Fruit fly (Drosophila melanogaster): ENCODE results near the gene CG11656.

Gene CG11656

dm6 chr3R:12997550-12998233 is 12.0 kb upstream of the CG11656 start, which contains the start of the genes CG17327, CG44194 and CG7518 (continued):
- TF ChIP-seq CG3838 (GFP tag; optimal IDR thresholded peaks at IDR 0.05) (no peak), CG1024 (GFP tag; IDR thresholded peaks at IDR 0.05) (peak; percentile 53; the same call in 1 of the 2 replicates), CG30020 (tag; optimal IDR thresholded peaks at IDR 0.05) (peak; percentile 85), onecut (GFP tag; IDR thresholded peaks at IDR 0.05) (no peak), MBD-R2 (GFP tag; IDR thresholded peaks at IDR 0.05) (peak; percentile 59), CG3726 (GFP tag; IDR thresholded peaks at IDR 0.05) (no peak), CG4360 (GFP tag; IDR thresholded peaks at IDR 0.05) (no peak), sens-2 (GFP tag; IDR thresholded peaks at IDR 0.05) (peak; percentile 34; the same call in 1 of the 2 replicates), CG12104 (GFP tag; optimal IDR thresholded peaks at IDR 0.05) (peak; percentile 24), CG11093 (GFP tag; IDR thresholded peaks at IDR 0.05) (no peak), Camta (GFP tag; optimal IDR thresholded peaks at IDR 0.05) (peak; percentile 40), Dbx (GFP tag; IDR thresholded peaks at IDR 0.05) (no peak), grau (tag; optimal IDR thresholded peaks at IDR 0.05) (peak; percentile 35), crol (GFP tag; IDR thresholded peaks at IDR 0.05) (no peak), pros (GFP tag; optimal IDR thresholded peaks at IDR 0.05) (no peak), lola (GFP tag; optimal IDR thresholded peaks at IDR 0.05) (peak in 1 of 3 experiments; percentile 52), D (optimal IDR thresholded peaks at IDR 0.05) (no peak), D (GFP tag; optimal IDR thresholded peaks at IDR 0.05) (no peak), CG7963 (GFP tag; IDR thresholded peaks at IDR 0.05; ENCODE audit: partially characterized antibody) (0 out of 3 replicates have a peak, but pooled peaks have one; percentile 48), Scr (GFP tag; IDR thresholded peaks at IDR 0.05; ENCODE audit: partially characterized antibody) (peak; percentile 52), Myb (GFP tag; optimal IDR thresholded peaks at IDR 0.05) (peak; percentile 41), zfh1 (GFP tag; IDR thresholded peaks at IDR 0.05) (no peak), crc (GFP tag; optimal IDR thresholded peaks at IDR 0.05) (no peak), croc (GFP tag; conservative IDR thresholded peaks at IDR 0.05) (no peak), sd (tag; optimal IDR thresholded peaks at IDR 0.05) (no peak), NfI (GFP tag; optimal IDR thresholded peaks at IDR 0.05) (no peak), gcm2 (GFP tag; optimal IDR thresholded peaks at IDR 0.05) (no peak), CG3163 (GFP tag; optimal IDR thresholded peaks at IDR 0.05) (no peak), Ravus (GFP tag; IDR thresholded peaks at IDR 0.05) (no peak), Meics (GFP tag; optimal IDR thresholded peaks at IDR 0.05) (no peak), CG11696 (GFP tag; IDR thresholded peaks at IDR 0.05) (no peak), CG8924 (tag; optimal IDR thresholded peaks at IDR 0.05) (peak; percentile 9), Six4 (GFP tag; optimal IDR thresholded peaks at IDR 0.05) (no peak), CG12769 (tag; optimal IDR thresholded peaks at IDR 0.05) (no peak), MTF-1 (GFP tag; optimal IDR thresholded peaks at IDR 0.05; ENCODE audit: borderline replicate concordance) (no peak), sima (GFP tag; optimal IDR thresholded peaks at IDR 0.05) (no peak), abd-A (tag; optimal IDR thresholded peaks at IDR 0.05) (no peak), CG18476 (GFP tag; optimal IDR thresholded peaks at IDR 0.05) (peak; percentile 6), Dfd (GFP tag; optimal IDR thresholded peaks at IDR 0.05) (no peak), YL-1 (GFP tag; optimal IDR thresholded peaks at IDR 0.05) (peak; percentile 43), CG9932 (GFP tag; IDR thresholded peaks at IDR 0.05) (peak; percentile 40; the same call in 1 of the 2 replicates), Sry-β (GFP tag; optimal IDR thresholded peaks at IDR 0.05) (no peak), CG10274 (GFP tag; optimal IDR thresholded peaks at IDR 0.05) (no peak), Lhr (GFP tag; optimal IDR thresholded peaks at IDR 0.05) (no peak), NC2β (GFP tag; optimal IDR thresholded peaks at IDR 0.05) (no peak), Rfx (GFP tag; IDR thresholded peaks at IDR 0.05) (peak; percentile 29; the same call in 1 of the 2 replicates), Sin3A (optimal IDR thresholded peaks at IDR 0.05) (peak; percentile 51), H2.0 (GFP tag; IDR thresholded peaks at IDR 0.05) (no peak), BEAF-32 (GFP tag; optimal IDR thresholded peaks at IDR 0.05) (peak; percentile 77), Antp (GFP tag; optimal IDR thresholded peaks at IDR 0.05) (no peak), Jarid2 (GFP tag; optimal IDR thresholded peaks at IDR 0.05) (no peak)

All from whole organism, embryonic.